Worm (Caenorhabditis elegans): Measurements from ENCODE around the gene F38A5.8.
"Not testable (repeated sequence)": the region's sequence is repeated elsewhere in the genome, so short reads cannot be mapped to it uniquely, and the experiment has no call there.

DNA sequence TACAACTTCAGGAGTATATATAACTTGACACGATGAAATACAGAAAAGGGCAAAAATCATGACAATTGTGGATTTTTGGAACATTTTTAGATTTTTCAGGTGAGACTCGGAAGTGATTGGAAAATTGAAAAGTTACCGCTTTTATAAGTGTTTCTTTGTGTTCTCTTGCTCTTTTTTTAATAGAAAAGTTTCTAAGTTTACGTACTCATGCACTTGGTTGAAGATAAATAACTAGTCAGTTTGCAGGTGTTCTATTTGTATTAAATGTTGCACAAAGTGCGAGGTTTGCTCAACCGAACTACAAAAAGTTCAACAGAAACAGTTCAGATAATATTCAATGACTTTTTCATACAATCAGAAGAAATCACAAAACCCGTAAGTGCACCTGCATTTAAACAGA lies 4.7 kb upstream of the F38A5.8 start, which contains the start of gene nspb-3:
- TF ChIP-seq lir-3, ZK546.5 (tag; optimal IDR thresholded peaks at IDR 0.05): not testable (repeated sequence)
